Fruit fly (Drosophila melanogaster) whole organism, embryonic: ENCODE results near the gene odd.

ENCODE experiments used
- CG16779 ChIP-seq: fragments of 200-800 bp; sonication (Bioruptor generic); IDR thresholded peaks from 2 replicates; pipeline ENCODE4 v1.3.6; 2022; ENCODE audit warnings: missing biosample characterization, missing genetic modification characterization
- CG1792 ChIP-seq: fragments of 200-800 bp; sonication (Bioruptor generic); optimal IDR thresholded peaks from 2 replicates; lab custom pipeline; 2016; ENCODE audit warnings: missing biosample characterization, missing genetic modification characterization
- CG9609 ChIP-seq: fragments of 200-800 bp; sonication (Bioruptor generic); optimal IDR thresholded peaks from 3 replicates; lab custom pipeline; 2016; ENCODE audit warnings: missing biosample characterization, missing genetic modification characterization
- CG9932 ChIP-seq: fragments of 200-800 bp; sonication (Bioruptor generic); IDR thresholded peaks from 2 replicates; pipeline ENCODE4 v1.3.6; 2022; ENCODE audit warnings: missing biosample characterization, missing genetic modification characterization
- H2.0 ChIP-seq: fragments of 200-800 bp; sonication (Bioruptor generic); IDR thresholded peaks from 2 replicates; pipeline ENCODE4 v1.3.6; 2022; ENCODE audit warnings: missing biosample characterization, missing genetic modification characterization
- Lpt ChIP-seq: fragments of >200 bp; optimal IDR thresholded peaks from 2 replicates; lab custom pipeline; 2018; ENCODE audit warnings: missing biosample characterization, missing genetic modification characterization
- Ravus ChIP-seq: fragments of 200-800 bp; sonication (Bioruptor generic); IDR thresholded peaks from 2 replicates; pipeline ENCODE4 v1.3.6; 2022; ENCODE audit warnings: missing biosample characterization, missing genetic modification characterization
- danr ChIP-seq: fragments of 200-800 bp; sonication (Bioruptor generic); IDR thresholded peaks from 2 replicates; pipeline ENCODE4 v1.3.6; 2022; ENCODE audit warnings: missing biosample characterization, missing genetic modification characterization
- eyg ChIP-seq: fragments of 200-800 bp; sonication (Bioruptor generic); optimal IDR thresholded peaks from 3 replicates; lab custom pipeline; 2016; ENCODE audit warnings: missing biosample characterization, missing genetic modification characterization
- psq ChIP-seq: fragments of 200-800 bp; sonication (Bioruptor generic); optimal IDR thresholded peaks from 2 replicates; lab custom pipeline; 2017; ENCODE audit warnings: missing biosample characterization, missing genetic modification characterization
- sna ChIP-seq: fragments of 200-800 bp; sonication (Bioruptor generic); IDR thresholded peaks from 2 replicates; pipeline ENCODE4 v1.3.6; 2022; ENCODE audit warnings: missing biosample characterization, missing genetic modification characterization; ENCODE audit not compliant: partially characterized antibody

DNA sequence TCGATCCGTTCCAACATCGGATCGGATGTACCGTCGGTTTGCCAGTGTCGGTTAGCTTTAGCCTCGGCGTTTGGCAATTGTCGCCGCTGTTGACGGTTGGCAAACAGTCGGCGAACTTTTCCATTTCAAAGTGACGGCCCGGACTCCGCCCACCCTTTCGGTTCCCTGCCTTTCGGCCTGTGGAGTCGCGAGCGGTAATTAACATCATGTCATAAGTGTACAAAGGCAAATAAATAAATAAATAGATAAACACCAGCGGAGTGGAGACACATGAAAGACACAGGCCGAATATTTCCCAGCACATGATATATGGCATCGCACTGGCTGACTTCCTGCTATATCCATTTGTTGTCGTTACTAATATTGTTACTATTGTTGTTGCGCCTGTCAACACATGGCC, 2.2 kb upstream of the odd start:
- TF ChIP-seq eyg = no peak
- TF ChIP-seq danr = no peak
- TF ChIP-seq H2.0 = no peak
- no peak for TF ChIP-seq CG9609
- TF ChIP-seq CG16779 (GFP tag; lab: Robert Waterston, UW) = no peak
- TF ChIP-seq CG1792 = no peak
- no peak for TF ChIP-seq Ravus (GFP tag; lab: Robert Waterston, UW)
- TF ChIP-seq psq (GFP tag; lab: Kevin White, UChicago) = no peak
- TF ChIP-seq Lpt (GFP tag; lab: Kevin White, UChicago) = no peak
- TF ChIP-seq CG9932 (GFP tag; lab: Robert Waterston, UW) = no peak
- TF ChIP-seq sna (GFP tag; lab: Robert Waterston, UW) = no peak
